Worm (Caenorhabditis elegans): ENCODE data around the gene srh-130.

DNA sequence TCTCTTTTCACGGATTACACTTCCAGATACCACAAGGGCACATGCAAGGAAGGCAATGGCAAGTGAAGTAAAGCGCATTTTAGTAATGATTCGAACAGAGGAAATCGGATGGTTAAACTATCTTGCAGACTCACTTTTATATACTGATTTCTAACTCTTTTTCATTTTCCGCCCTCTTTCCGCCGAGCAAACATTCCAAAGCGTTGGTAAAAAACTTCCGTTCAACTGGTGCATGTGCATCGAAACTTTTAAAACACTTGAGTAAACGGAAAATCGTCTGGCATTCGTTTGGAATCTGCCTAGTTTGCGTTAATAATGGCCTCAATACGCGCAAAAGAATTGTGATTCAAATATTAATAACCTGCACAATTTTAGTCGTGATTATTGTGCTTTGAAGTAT, 13.7 kb downstream of the srh-130 start, which contains the start of gene abu-7:
- TF ChIP-seq F49E8.2 (tag; optimal IDR thresholded peaks at IDR 0.05; ENCODE audit: insufficient read depth) (no peak), K11D2.4 (GFP tag; IDR thresholded peaks at IDR 0.05) (no peak), T26A5.8 (tag; optimal IDR thresholded peaks at IDR 0.05) (no peak), lsy-27 (tag; optimal IDR thresholded peaks at IDR 0.05; ENCODE audit: borderline replicate concordance, insufficient read depth) (no peak), ztf-26 (tag; optimal IDR thresholded peaks at IDR 0.05) (no peak), madf-3 (GFP tag; IDR thresholded peaks at IDR 0.05) (no peak), lir-1 (GFP tag; conservative IDR thresholded peaks at IDR 0.05) (no peak), B0019.2 (GFP tag; conservative IDR thresholded peaks at IDR 0.05) (no peak)

All from whole organism, young adult.